Worm (Caenorhabditis elegans) whole organism, midembryonic: ENCODE data around the gene gcy-32.

Experiments
- cog-1 ChIP-seq: sonication (generic microtip); optimal IDR thresholded peaks from 2 replicates; lab custom pipeline; 2016; ENCODE audit warnings: missing genetic modification characterization, missing compliant biosample characterization
- flt-1 ChIP-seq: fragments of 200-800 bp; sonication (Bioruptor generic); IDR thresholded peaks from 2 replicates; pipeline ENCODE4 v1.3.6; 2022; ENCODE audit warnings: missing genetic modification characterization, missing compliant biosample characterization
- tab-1 ChIP-seq: fragments of 200-800 bp; sonication (Bioruptor generic); IDR thresholded peaks from 2 replicates; pipeline ENCODE4 v1.3.6; 2022; ENCODE audit warnings: missing genetic modification characterization, missing compliant biosample characterization
- ztf-29 ChIP-seq: fragments of 200-800 bp; sonication (Bioruptor generic); IDR thresholded peaks from 2 replicates; pipeline ENCODE4 v1.3.6; 2022; ENCODE audit warnings: missing genetic modification reagents, missing genetic modification characterization, missing compliant biosample characterization

- TF ChIP-seq tab-1 (GFP tag; lab: Robert Waterston, UW) (no peak), flt-1 (GFP tag; lab: Robert Waterston, UW) (no peak), ztf-29 (GFP tag; lab: Robert Waterston, UW) (no peak), cog-1 (tag; lab: Kevin White, UChicago) (no peak)
These were observed 42.4 kb downstream of the gcy-32 start, which contains the start of gene cpt-5 for ce11 chrV:13872895-13873294.
